Worm (Caenorhabditis elegans) whole organism, L4 larva: ENCODE measurements around the gene C15C8.5.

ENCODE experiments used
- ama-1 ChIP-seq: fragments of 150-350 bp; optimal IDR thresholded peaks from 2 replicates; lab custom pipeline; 2014; ENCODE audit warnings: inconsistent platforms, mixed read lengths
- ceh-82 ChIP-seq: sonication (generic microtip); optimal IDR thresholded peaks from 2 replicates; lab custom pipeline; 2017; ENCODE audit warnings: missing biosample characterization, missing genetic modification characterization
- lin-39 ChIP-seq: fragments of 150-350 bp; optimal IDR thresholded peaks from 2 replicates; lab custom pipeline; 2014; ENCODE audit warnings: missing biosample characterization, missing genetic modification reagents, missing genetic modification characterization
- nhr-76 ChIP-seq: fragments of 150-350 bp; optimal IDR thresholded peaks from 2 replicates; lab custom pipeline; 2014; ENCODE audit warnings: missing biosample characterization, missing genetic modification characterization
- spr-3 ChIP-seq: fragments of 200-800 bp; sonication (Bioruptor generic); optimal IDR thresholded peaks from 2 replicates; lab custom pipeline; 2018; ENCODE audit warnings: mild to moderate bottlenecking, missing genetic modification characterization, missing compliant biosample characterization

ce11 chrV:12773852-12774251 is 26.0 kb downstream of the C15C8.5 start:
- TF ChIP-seq lin-39 (tag; lab: Kevin White, UChicago) (no peak), ceh-82 (no peak), nhr-76 (tag; lab: Kevin White, UChicago) (no peak), ama-1 (lab: Kevin White, UChicago) (no peak), spr-3 (GFP tag; lab: Kevin White, UChicago) (no peak)
